Fruit fly (Drosophila melanogaster): ENCODE results near the gene CG15812.

The CG15812 gene

DNA sequence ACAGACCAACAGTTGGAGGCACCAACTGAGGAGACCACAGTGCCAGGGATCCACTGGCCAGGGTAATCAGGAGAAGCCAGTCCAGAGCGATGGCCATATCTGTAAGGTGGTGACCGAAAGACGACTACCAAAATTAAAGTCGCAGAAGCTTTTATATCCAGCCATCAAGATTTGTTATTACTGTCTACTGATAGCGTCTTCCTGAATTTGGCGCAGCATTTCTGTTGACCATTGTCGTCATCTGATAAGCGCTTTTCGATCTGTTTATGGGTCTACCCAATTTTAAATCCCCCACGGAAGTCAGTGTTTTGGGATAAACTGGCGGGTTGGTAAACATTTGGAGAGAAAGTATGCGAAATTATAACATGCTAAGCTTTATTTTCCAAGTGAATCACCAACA lies 12.7 kb downstream of the CG15812 start, which contains the start of gene CG14963:
Gene CG14963 (minus strand): TSS at position 101 of the 400 bp plus-strand sequence.
- TF ChIP-seq toe (GFP tag; optimal IDR thresholded peaks at IDR 0.05) (no peak), pad (GFP tag; optimal IDR thresholded peaks at IDR 0.05) (no peak)

DNA sequence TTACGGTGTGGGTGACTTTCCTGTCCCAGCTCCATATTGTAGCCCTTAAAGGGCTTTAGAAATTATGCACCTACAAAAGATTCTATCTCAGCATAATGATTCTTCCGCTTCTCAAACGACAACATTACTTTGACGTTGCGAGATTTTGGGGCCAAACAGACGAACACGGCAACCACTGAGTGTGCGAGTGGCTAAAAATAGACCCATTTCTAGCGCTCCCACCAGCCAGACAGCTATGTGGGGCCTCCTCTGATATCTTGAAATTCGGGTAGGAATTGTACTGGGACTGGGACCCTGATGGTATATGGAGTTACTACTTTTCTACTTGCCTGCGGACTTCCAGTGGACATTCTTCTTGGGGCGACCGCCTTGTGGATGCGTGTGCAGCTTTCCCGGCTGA lies 18.1 kb downstream of the CG15812 start:
- TF ChIP-seq CG5204 (GFP tag; optimal IDR thresholded peaks at IDR 0.05) (no peak), toe (GFP tag; optimal IDR thresholded peaks at IDR 0.05) (no peak), CG7101 (tag; optimal IDR thresholded peaks at IDR 0.05) (no peak)

dm6 chr3L:3178530-3179096 lies 18.8 kb downstream of the CG15812 start, which contains the start of the genes MnM and Girdin:
MnM (minus strand) TSS chr3L:3178580.
Girdin (plus strand) TSS chr3L:3178930.
- peak; percentile 66 for TF ChIP-seq CG11617 (GFP tag; optimal IDR thresholded peaks at IDR 0.05)
- TF ChIP-seq bab1 (GFP tag; optimal IDR thresholded peaks at IDR 0.05) = peak; percentile 23
- TF ChIP-seq Hr96 (GFP tag; optimal IDR thresholded peaks at IDR 0.05) = peak; percentile 75
- peak; percentile 67 for TF ChIP-seq toe (GFP tag; optimal IDR thresholded peaks at IDR 0.05)
- peak; percentile 62 for TF ChIP-seq pad (GFP tag; optimal IDR thresholded peaks at IDR 0.05)
- TF ChIP-seq CG7045 (GFP tag; optimal IDR thresholded peaks at IDR 0.05) = peak; percentile 39
- TF ChIP-seq Crg-1 (GFP tag; optimal IDR thresholded peaks at IDR 0.05) = peak; percentile 54
- TF ChIP-seq CG14711 (tag; optimal IDR thresholded peaks at IDR 0.05) = peak; percentile 14
- TF ChIP-seq cic (GFP tag; optimal IDR thresholded peaks at IDR 0.05) = no peak
- peak; percentile 0 for TF ChIP-seq CG12768 (GFP tag; optimal IDR thresholded peaks at IDR 0.05)
- no peak for TF ChIP-seq kay (GFP tag; ENCODE audit: borderline replicate concordance)
- peak; percentile 58 for TF ChIP-seq Mnt (GFP tag; optimal IDR thresholded peaks at IDR 0.05)
- no peak for TF ChIP-seq cnc (optimal IDR thresholded peaks at IDR 0.05)
- peak; percentile 43 for TF ChIP-seq CG7101 (tag; optimal IDR thresholded peaks at IDR 0.05)
- TF ChIP-seq ovo (GFP tag; optimal IDR thresholded peaks at IDR 0.05) = no peak
- peak; percentile 73 for TF ChIP-seq CG1620 (GFP tag; optimal IDR thresholded peaks at IDR 0.05)
- TF ChIP-seq Clk (GFP tag; optimal IDR thresholded peaks at IDR 0.05) = peak; percentile 9
- TF ChIP-seq CG5204 (GFP tag; optimal IDR thresholded peaks at IDR 0.05) = peak; percentile 62
- peak; percentile 31 for TF ChIP-seq tj (GFP tag; optimal IDR thresholded peaks at IDR 0.05)
- TF ChIP-seq CG33017 (tag; optimal IDR thresholded peaks at IDR 0.05) = no peak

- peak; percentile 69 for TF ChIP-seq tj (GFP tag; optimal IDR thresholded peaks at IDR 0.05)
- peak; percentile 3 for TF ChIP-seq toe (GFP tag; optimal IDR thresholded peaks at IDR 0.05)
- peak; percentile 47 for TF ChIP-seq CG1620 (GFP tag; optimal IDR thresholded peaks at IDR 0.05)
- TF ChIP-seq Clk (GFP tag; optimal IDR thresholded peaks at IDR 0.05) = no peak
- no peak for TF ChIP-seq Mnt (GFP tag; optimal IDR thresholded peaks at IDR 0.05)
- peak; percentile 78 for TF ChIP-seq CG7045 (GFP tag; optimal IDR thresholded peaks at IDR 0.05)
- peak; percentile 36 for TF ChIP-seq pad (GFP tag; optimal IDR thresholded peaks at IDR 0.05)
- TF ChIP-seq cnc (optimal IDR thresholded peaks at IDR 0.05) = no peak
- TF ChIP-seq CG33017 (tag; optimal IDR thresholded peaks at IDR 0.05) = peak; percentile 73
- TF ChIP-seq CG14711 (tag; optimal IDR thresholded peaks at IDR 0.05) = peak; percentile 70
- peak; percentile 93 for TF ChIP-seq bab1 (GFP tag; optimal IDR thresholded peaks at IDR 0.05)
- peak; percentile 27 for TF ChIP-seq CG11617 (GFP tag; optimal IDR thresholded peaks at IDR 0.05)
- peak; percentile 68 for TF ChIP-seq CG7101 (tag; optimal IDR thresholded peaks at IDR 0.05)
- no peak for TF ChIP-seq kay (GFP tag; ENCODE audit: borderline replicate concordance)
- TF ChIP-seq ovo (GFP tag; optimal IDR thresholded peaks at IDR 0.05) = no peak
- peak; percentile 11 for TF ChIP-seq Crg-1 (GFP tag; optimal IDR thresholded peaks at IDR 0.05)
- TF ChIP-seq cic (GFP tag; optimal IDR thresholded peaks at IDR 0.05) = no peak
- no peak for TF ChIP-seq CG5204 (GFP tag; optimal IDR thresholded peaks at IDR 0.05)
- TF ChIP-seq CG12768 (GFP tag; optimal IDR thresholded peaks at IDR 0.05) = peak; percentile 18
- TF ChIP-seq Hr96 (GFP tag; optimal IDR thresholded peaks at IDR 0.05) = peak; percentile 36
These were observed 19.7 kb downstream of the CG15812 start for dm6 chr3L:3179474-3179873.

- TF ChIP-seq bab1 (GFP tag; optimal IDR thresholded peaks at IDR 0.05) (no peak), Clk (GFP tag; optimal IDR thresholded peaks at IDR 0.05) (no peak), CG7045 (GFP tag; optimal IDR thresholded peaks at IDR 0.05) (no peak), tj (GFP tag; optimal IDR thresholded peaks at IDR 0.05) (no peak), CG1620 (GFP tag; optimal IDR thresholded peaks at IDR 0.05) (no peak), CG11617 (GFP tag; optimal IDR thresholded peaks at IDR 0.05) (no peak), toe (GFP tag; optimal IDR thresholded peaks at IDR 0.05) (no peak), cnc (optimal IDR thresholded peaks at IDR 0.05) (no peak), CG33017 (tag; optimal IDR thresholded peaks at IDR 0.05) (no peak), cic (GFP tag; optimal IDR thresholded peaks at IDR 0.05) (no peak), Crg-1 (GFP tag; optimal IDR thresholded peaks at IDR 0.05) (no peak), CG7101 (tag; optimal IDR thresholded peaks at IDR 0.05) (no peak), Hr96 (GFP tag; optimal IDR thresholded peaks at IDR 0.05) (no peak), CG5204 (GFP tag; optimal IDR thresholded peaks at IDR 0.05) (no peak), pad (GFP tag; optimal IDR thresholded peaks at IDR 0.05) (no peak), Mnt (GFP tag; optimal IDR thresholded peaks at IDR 0.05) (no peak), CG12768 (GFP tag; optimal IDR thresholded peaks at IDR 0.05) (no peak), CG14711 (tag; optimal IDR thresholded peaks at IDR 0.05) (no peak)
These were observed 24.3 kb downstream of the CG15812 start, which contains the start of gene CG42494 for dm6 chr3L:3184104-3184503. CG42494 (plus strand) TSS chr3L:3184404.

DNA sequence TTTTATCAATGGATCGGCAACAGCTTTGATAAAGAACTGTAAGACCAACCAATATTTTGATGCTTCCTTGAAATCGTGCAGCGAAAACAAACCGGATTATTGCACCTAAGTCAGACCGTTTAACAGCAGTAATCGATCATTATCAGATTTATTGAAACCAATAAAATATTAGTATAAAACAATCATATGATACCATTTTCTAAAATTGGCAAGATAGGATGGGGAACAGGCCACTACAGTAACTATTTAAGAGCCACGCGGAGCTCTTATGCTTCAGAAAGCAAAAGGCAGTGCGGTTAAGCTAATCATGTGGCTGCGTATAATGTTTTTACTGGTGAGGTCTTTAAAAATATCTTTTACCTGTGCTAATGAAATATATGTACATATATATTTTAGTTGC lies 26.6 kb downstream of the CG15812 start, which contains the start of gene CG32284:
Gene CG32284 (plus strand): TSS at position 301 of the 400 bp plus-strand sequence.
- TF ChIP-seq toe (GFP tag; optimal IDR thresholded peaks at IDR 0.05) (no peak), cic (GFP tag; optimal IDR thresholded peaks at IDR 0.05) (no peak), pad (GFP tag; optimal IDR thresholded peaks at IDR 0.05) (no peak), CG33017 (tag; optimal IDR thresholded peaks at IDR 0.05) (no peak), Mnt (GFP tag; optimal IDR thresholded peaks at IDR 0.05) (no peak), kay (GFP tag; ENCODE audit: borderline replicate concordance) (no peak), bab1 (GFP tag; optimal IDR thresholded peaks at IDR 0.05) (no peak), Hr96 (GFP tag; optimal IDR thresholded peaks at IDR 0.05) (no peak), CG14711 (tag; optimal IDR thresholded peaks at IDR 0.05) (no peak), CG12768 (GFP tag; optimal IDR thresholded peaks at IDR 0.05) (no peak), ovo (GFP tag; optimal IDR thresholded peaks at IDR 0.05) (no peak), CG7045 (GFP tag; optimal IDR thresholded peaks at IDR 0.05) (no peak), CG11617 (GFP tag; optimal IDR thresholded peaks at IDR 0.05) (no peak), tj (GFP tag; optimal IDR thresholded peaks at IDR 0.05) (no peak), CG5204 (GFP tag; optimal IDR thresholded peaks at IDR 0.05) (no peak), CG7101 (tag; optimal IDR thresholded peaks at IDR 0.05) (no peak), Clk (GFP tag; optimal IDR thresholded peaks at IDR 0.05) (no peak), cnc (optimal IDR thresholded peaks at IDR 0.05) (no peak), Crg-1 (GFP tag; optimal IDR thresholded peaks at IDR 0.05) (no peak), CG1620 (GFP tag; optimal IDR thresholded peaks at IDR 0.05) (no peak)
